Fruit fly (Drosophila melanogaster) whole organism, embryonic: ENCODE results near the gene ph-d.

Experiments
- Ada2b ChIP-seq: fragments of 200-800 bp; sonication (Bioruptor generic); IDR thresholded peaks from 2 replicates; pipeline ENCODE4 v1.3.6; 2022; ENCODE audit warnings: missing biosample characterization, missing genetic modification characterization
- Aef1 ChIP-seq: fragments of 200-800 bp; sonication (Bioruptor generic); IDR thresholded peaks from 3 replicates; pipeline ENCODE4 v1.3.6; 2022; ENCODE audit warnings: missing biosample characterization, missing genetic modification characterization
- CG10209 ChIP-seq: fragments of 200-800 bp; sonication (Bioruptor generic); optimal IDR thresholded peaks from 3 replicates; lab custom pipeline; 2017; ENCODE audit warnings: missing biosample characterization, mild to moderate bottlenecking, missing genetic modification characterization, missing genetic modification reagents
- CG12299 ChIP-seq: fragments of 200-800 bp; sonication (Bioruptor generic); optimal IDR thresholded peaks from 2 replicates; lab custom pipeline; 2018; ENCODE audit warnings: missing biosample characterization, mild to moderate bottlenecking, missing genetic modification characterization
- CG13287 ChIP-seq: fragments of 200-800 bp; sonication (Bioruptor generic); IDR thresholded peaks from 2 replicates; pipeline ENCODE4 v1.3.6; 2022; ENCODE audit warnings: missing biosample characterization, missing genetic modification characterization; ENCODE audit not compliant: partially characterized antibody
- CG15696 ChIP-seq: fragments of 200-800 bp; sonication (Bioruptor generic); optimal IDR thresholded peaks from 2 replicates; lab custom pipeline; 2019; ENCODE audit warnings: missing biosample characterization, mild to moderate bottlenecking, missing genetic modification characterization, moderate library complexity
- CG1603 ChIP-seq: fragments of 200-800 bp; sonication (Bioruptor generic); optimal IDR thresholded peaks from 2 replicates; lab custom pipeline; 2019; ENCODE audit warnings: missing biosample characterization, mild to moderate bottlenecking, missing genetic modification characterization, moderate library complexity
- CG17568 ChIP-seq: fragments of 200-800 bp; sonication (Bioruptor generic); optimal IDR thresholded peaks from 2 replicates; lab custom pipeline; 2018; ENCODE audit warnings: missing biosample characterization, mild to moderate bottlenecking, missing genetic modification characterization, moderate library complexity
- CG17829 ChIP-seq: fragments of 200-800 bp; optimal IDR thresholded peaks from 2 replicates; lab custom pipeline; 2019; ENCODE audit warnings: missing biosample characterization, mild to moderate bottlenecking, missing genetic modification characterization, moderate library complexity
- CG18262 ChIP-seq: fragments of 200-800 bp; optimal IDR thresholded peaks from 3 replicates; lab custom pipeline; 2019; ENCODE audit warnings: missing biosample characterization, mild to moderate bottlenecking, missing genetic modification characterization, moderate library complexity
- CG18619 ChIP-seq: fragments of 200-800 bp; sonication (Bioruptor generic); optimal IDR thresholded peaks from 3 replicates; lab custom pipeline; 2017; ENCODE audit warnings: missing biosample characterization, mild to moderate bottlenecking, missing genetic modification characterization
- CG30403 ChIP-seq: fragments of 200-800 bp; sonication (Bioruptor generic); optimal IDR thresholded peaks from 3 replicates; lab custom pipeline; 2016; ENCODE audit warnings: missing biosample characterization, missing genetic modification characterization
- CG30431 ChIP-seq: fragments of 200-800 bp; sonication (Bioruptor generic); optimal IDR thresholded peaks from 2 replicates; lab custom pipeline; 2017; ENCODE audit warnings: missing biosample characterization, missing genetic modification characterization
- CG3163 ChIP-seq: fragments of 200-800 bp; sonication (Bioruptor generic); optimal IDR thresholded peaks from 3 replicates; lab custom pipeline; 2016; ENCODE audit warnings: missing biosample characterization, missing genetic modification characterization
- CG42726 ChIP-seq: fragments of 200-800 bp; sonication (Bioruptor generic); IDR thresholded peaks from 2 replicates; pipeline ENCODE4 v1.3.6; 2022; ENCODE audit warnings: missing biosample characterization, missing genetic modification characterization; ENCODE audit not compliant: partially characterized antibody
- CG4404 ChIP-seq: fragments of 200-800 bp; sonication (Bioruptor generic); IDR thresholded peaks from 2 replicates; pipeline ENCODE4 v1.3.6; 2022; ENCODE audit warnings: missing biosample characterization, missing genetic modification characterization
- CG6689 ChIP-seq: fragments of 200-800 bp; sonication (Bioruptor generic); IDR thresholded peaks from 2 replicates; pipeline ENCODE4 v1.3.6; 2022; ENCODE audit warnings: missing biosample characterization, missing genetic modification characterization
- CG7987 ChIP-seq: fragments of 200-800 bp; sonication (Bioruptor generic); optimal IDR thresholded peaks from 2 replicates; lab custom pipeline; 2018; ENCODE audit warnings: missing biosample characterization, mild to moderate bottlenecking, missing genetic modification characterization, moderate library complexity
- CG8359 ChIP-seq: fragments of 200-800 bp; sonication (Bioruptor generic); optimal IDR thresholded peaks from 2 replicates; lab custom pipeline; 2017; ENCODE audit warnings: missing biosample characterization, mild to moderate bottlenecking, missing genetic modification characterization, borderline replicate concordance
- CoRest ChIP-seq: fragments of 200-800 bp; sonication (Bioruptor generic); optimal IDR thresholded peaks from 3 replicates; lab custom pipeline; 2018; ENCODE audit warnings: missing biosample characterization, mild to moderate bottlenecking, missing genetic modification characterization, moderate library complexity
- Deaf1 ChIP-seq: fragments of 200-800 bp; optimal IDR thresholded peaks from 3 replicates; lab custom pipeline; 2019; ENCODE audit warnings: missing biosample characterization, mild to moderate bottlenecking, missing genetic modification characterization, moderate library complexity
- Dp ChIP-seq: fragments of 200-800 bp; sonication (Bioruptor generic); optimal IDR thresholded peaks from 2 replicates; lab custom pipeline; 2018; ENCODE audit warnings: missing biosample characterization, mild to moderate bottlenecking, missing genetic modification characterization, moderate library complexity
- ERR ChIP-seq: fragments of 200-800 bp; sonication (Bioruptor generic); optimal IDR thresholded peaks from 2 replicates; lab custom pipeline; 2016; ENCODE audit warnings: missing biosample characterization, missing genetic modification characterization
- H2.0 ChIP-seq: fragments of 200-800 bp; sonication (Bioruptor generic); IDR thresholded peaks from 2 replicates; pipeline ENCODE4 v1.3.6; 2022; ENCODE audit warnings: missing biosample characterization, missing genetic modification characterization
- Hr39 ChIP-seq: fragments of >200 bp; optimal IDR thresholded peaks from 2 replicates; lab custom pipeline; 2017
- Lhr ChIP-seq: fragments of 200-800 bp; sonication (Bioruptor generic); optimal IDR thresholded peaks from 3 replicates; lab custom pipeline; 2017; ENCODE audit warnings: mild to moderate bottlenecking, missing biosample characterization, missing genetic modification reagents, missing genetic modification characterization
- Lpt ChIP-seq: fragments of >200 bp; optimal IDR thresholded peaks from 2 replicates; lab custom pipeline; 2018; ENCODE audit warnings: missing biosample characterization, missing genetic modification characterization
- Opbp ChIP-seq: fragments of 200-800 bp; sonication (Bioruptor generic); IDR thresholded peaks from 3 replicates; pipeline ENCODE4 v1.3.6; 2022; ENCODE audit warnings: missing biosample characterization, missing genetic modification characterization; ENCODE audit not compliant: partially characterized antibody
- Ptx1 ChIP-seq: fragments of 200-800 bp; sonication (Bioruptor generic); IDR thresholded peaks from 2 replicates; pipeline ENCODE4 v1.3.6; 2022; ENCODE audit warnings: missing biosample characterization, missing genetic modification characterization
- Stat92E ChIP-seq, 3 experiments: fragments of >200 bp in 2 of 3; fragments of 200-800 bp in 1 of 3; sonication (Bioruptor generic) in 1 of 3; optimal IDR thresholded peaks; 2 replicates each; lab custom pipeline; 2017 to 2019; ENCODE audit warnings: missing biosample characterization in 3 of 3, missing genetic modification characterization in 3 of 3, mild to moderate bottlenecking in 1 of 3, moderate library complexity in 1 of 3
- ac ChIP-seq: fragments of 200-800 bp; sonication (Bioruptor generic); optimal IDR thresholded peaks from 3 replicates; lab custom pipeline; 2017; ENCODE audit warnings: missing biosample characterization, mild to moderate bottlenecking, missing genetic modification characterization
- chm ChIP-seq: fragments of 200-800 bp; sonication (Bioruptor generic); IDR thresholded peaks from 2 replicates; pipeline ENCODE4 v1.3.6; 2022; ENCODE audit warnings: missing biosample characterization, missing genetic modification characterization
- crp ChIP-seq, 2 experiments: fragments of 200-800 bp; sonication (Bioruptor generic); optimal IDR thresholded peaks; 2 replicates in 1 of 2; 3 replicates in 1 of 2; lab custom pipeline; 2017; ENCODE audit warnings: missing biosample characterization in 2 of 2, missing genetic modification characterization in 2 of 2, mild to moderate bottlenecking in 1 of 2, moderate library complexity in 1 of 2
- exex ChIP-seq: fragments of 200-800 bp; sonication (Bioruptor generic); optimal IDR thresholded peaks from 4 replicates; lab custom pipeline; 2018; ENCODE audit warnings: missing biosample characterization, mild to moderate bottlenecking, missing genetic modification characterization, moderate library complexity
- eyg ChIP-seq: fragments of 200-800 bp; sonication (Bioruptor generic); optimal IDR thresholded peaks from 3 replicates; lab custom pipeline; 2016; ENCODE audit warnings: missing biosample characterization, missing genetic modification characterization
- grau ChIP-seq: fragments of 200-800 bp; optimal IDR thresholded peaks from 3 replicates; lab custom pipeline; 2019; ENCODE audit warnings: missing biosample characterization, mild to moderate bottlenecking, missing genetic modification characterization, moderate library complexity
- hbn ChIP-seq: fragments of 200-800 bp; sonication (Bioruptor generic); IDR thresholded peaks from 2 replicates; pipeline ENCODE4 v1.3.6; 2022; ENCODE audit warnings: missing biosample characterization, missing genetic modification characterization; ENCODE audit not compliant: partially characterized antibody
- jumu ChIP-seq: fragments of 200-800 bp; sonication (Bioruptor generic); optimal IDR thresholded peaks from 3 replicates; lab custom pipeline; 2016; ENCODE audit warnings: missing biosample characterization, missing genetic modification characterization
- lab ChIP-seq: fragments of 200-800 bp; sonication (Bioruptor generic); optimal IDR thresholded peaks from 3 replicates; lab custom pipeline; 2017; ENCODE audit warnings: missing biosample characterization, missing genetic modification characterization, mild to moderate bottlenecking, moderate library complexity, missing genetic modification reagents
- nerfin-1 ChIP-seq: fragments of 200-800 bp; sonication (Bioruptor generic); optimal IDR thresholded peaks from 3 replicates; lab custom pipeline; 2019; ENCODE audit warnings: missing biosample characterization, mild to moderate bottlenecking, missing genetic modification characterization, moderate library complexity
- nom ChIP-seq: fragments of 200-800 bp; sonication (Bioruptor generic); optimal IDR thresholded peaks from 2 replicates; lab custom pipeline; 2017; ENCODE audit warnings: missing biosample characterization, missing genetic modification characterization, mild to moderate bottlenecking, moderate library complexity, missing genetic modification reagents
- phol ChIP-seq: fragments of 200-800 bp; sonication (Bioruptor generic); optimal IDR thresholded peaks from 3 replicates; lab custom pipeline; 2018; ENCODE audit warnings: missing biosample characterization, mild to moderate bottlenecking, missing genetic modification characterization, moderate library complexity
- repo ChIP-seq: fragments of 200-800 bp; sonication (Bioruptor generic); optimal IDR thresholded peaks from 2 replicates; lab custom pipeline; 2016; ENCODE audit warnings: missing biosample characterization, missing genetic modification characterization
- sens ChIP-seq: fragments of 200-800 bp; sonication (Bioruptor generic); peaks from one replicate; lab custom pipeline; 2016; ENCODE audit warnings: missing biosample characterization, missing genetic modification characterization
- sug ChIP-seq: fragments of 200-800 bp; optimal IDR thresholded peaks from 2 replicates; lab custom pipeline; 2019; ENCODE audit warnings: missing biosample characterization, mild to moderate bottlenecking, missing genetic modification characterization, moderate library complexity
- vnd ChIP-seq: fragments of 200-800 bp; sonication (Bioruptor generic); IDR thresholded peaks from 3 replicates; pipeline ENCODE4 v1.3.6; 2022; ENCODE audit warnings: missing biosample characterization, missing genetic modification characterization; ENCODE audit not compliant: partially characterized antibody
- yki ChIP-seq: fragments of >200 bp; optimal IDR thresholded peaks from 3 replicates; lab custom pipeline; 2018
- z ChIP-seq: fragments of 200-800 bp; sonication (Bioruptor generic); IDR thresholded peaks from 3 replicates; pipeline ENCODE4 v1.3.6; 2022; ENCODE audit warnings: missing biosample characterization, missing genetic modification characterization

Gene ph-d

dm6 chrX:2121716-2122601 lies 1.1 kb downstream of the ph-d start (continued):
- TF ChIP-seq Stat92E (GFP tag; optimal IDR thresholded peaks at IDR 0.05; lab: Kevin White, UChicago): peak in 1 of 3 experiments; percentile 36
- peak; percentile 26; the same call in 1 of the 2 replicates for TF ChIP-seq Ada2b
- peak; percentile 45 for TF ChIP-seq CG17829 (tag; lab: Kevin White, UChicago)
- no peak for TF ChIP-seq CG4404 (GFP tag; lab: Robert Waterston, UW)
- TF ChIP-seq Lpt (GFP tag; lab: Kevin White, UChicago): no peak
- no peak for TF ChIP-seq nerfin-1 (tag; lab: Kevin White, UChicago)
- peak; percentile 29 for TF ChIP-seq CoRest (tag; lab: Kevin White, UChicago)
- TF ChIP-seq CG6689: peak; percentile 54
- TF ChIP-seq repo (GFP tag; lab: Kevin White, UChicago): no peak
- TF ChIP-seq CG3163 (GFP tag; lab: Kevin White, UChicago): peak; percentile 13
- no peak for TF ChIP-seq lab
- no peak for TF ChIP-seq hbn (GFP tag; lab: Robert Waterston, UW)
- TF ChIP-seq CG1603 (tag; lab: Kevin White, UChicago): peak; percentile 70
- TF ChIP-seq CG10209: peak; percentile 31
- TF ChIP-seq sug (tag; lab: Kevin White, UChicago): no peak
- TF ChIP-seq CG12299 (tag; lab: Kevin White, UChicago): no peak
- TF ChIP-seq phol (tag; lab: Kevin White, UChicago): peak; percentile 58
- TF ChIP-seq Ptx1 (GFP tag; lab: Robert Waterston, UW): peak; percentile 34; the same call in 1 of the 2 replicates
- TF ChIP-seq CG13287 (GFP tag; lab: Robert Waterston, UW): no peak
- no peak for TF ChIP-seq Opbp (GFP tag; lab: Robert Waterston, UW)
- TF ChIP-seq CG30431 (GFP tag; lab: Kevin White, UChicago): peak; percentile 12
- TF ChIP-seq ERR (GFP tag; lab: Kevin White, UChicago): no peak
- TF ChIP-seq Lhr (GFP tag; lab: Kevin White, UChicago): no peak
- TF ChIP-seq CG7987 (GFP tag; lab: Kevin White, UChicago): no peak
- no peak for TF ChIP-seq exex (tag; lab: Kevin White, UChicago)
- TF ChIP-seq grau (tag; lab: Kevin White, UChicago): peak; percentile 96
- no peak for TF ChIP-seq Deaf1
- TF ChIP-seq z: no peak
- no peak for TF ChIP-seq jumu (GFP tag; lab: Kevin White, UChicago)
- peak; percentile 16 for TF ChIP-seq CG8359 (GFP tag; lab: Kevin White, UChicago)
- TF ChIP-seq CG18619 (GFP tag; lab: Kevin White, UChicago): peak; percentile 7
- no peak for TF ChIP-seq eyg
- no peak for TF ChIP-seq yki
- TF ChIP-seq crp (GFP tag; optimal IDR thresholded peaks at IDR 0.05; lab: Kevin White, UChicago): no peak
- no peak for TF ChIP-seq nom
- peak; percentile 67 for TF ChIP-seq CG18262 (tag; lab: Kevin White, UChicago)
- TF ChIP-seq Dp: no peak
- no peak for TF ChIP-seq Aef1 (GFP tag; lab: Robert Waterston, UW)
- TF ChIP-seq H2.0 (GFP tag; lab: Robert Waterston, UW): peak; percentile 42; the same call in 1 of the 2 replicates
- no peak for TF ChIP-seq Hr39 (lab: Kevin White, UChicago)
- peak; percentile 93 for TF ChIP-seq sens (GFP tag; lab: Kevin White, UChicago)
- no peak for TF ChIP-seq CG17568
- TF ChIP-seq vnd (GFP tag; lab: Robert Waterston, UW): no peak
- TF ChIP-seq CG30403: peak; percentile 18
- TF ChIP-seq CG15696 (tag; lab: Kevin White, UChicago): peak; percentile 27
- TF ChIP-seq chm (GFP tag; lab: Robert Waterston, UW): peak; percentile 35; the same call in 1 of the 2 replicates
- TF ChIP-seq ac (GFP tag; lab: Kevin White, UChicago): no peak
- no peak for TF ChIP-seq CG42726 (GFP tag; lab: Robert Waterston, UW)
